Fruit fly (Drosophila melanogaster): ENCODE results near the gene Smu1.

dm6 chr3R:18985114-18985785, 4.1 kb upstream of the Smu1 start:
- no peak for TF ChIP-seq CTCF (optimal IDR thresholded peaks at IDR 0.05)
- TF ChIP-seq CG8478 (optimal IDR thresholded peaks at IDR 0.05), result no peak

Data from S2 (cell line).